Worm (Caenorhabditis elegans) whole organism, late embryonic: ENCODE data around the gene F44E7.3.

Source experiments
- ama-1 ChIP-seq: fragments of 150-350 bp; optimal IDR thresholded peaks from 2 replicates; lab custom pipeline; 2014
- ceh-2 ChIP-seq: sonication (generic microtip); optimal IDR thresholded peaks from 2 replicates; lab custom pipeline; 2016; ENCODE audit warnings: missing genotype, missing genetic modification characterization, missing compliant biosample characterization
- hlh-30 ChIP-seq: sonication (generic microtip); optimal IDR thresholded peaks from 2 replicates; lab custom pipeline; 2017; ENCODE audit warnings: antibody characterized with exemption, missing genetic modification characterization, missing compliant biosample characterization; ENCODE audit not compliant: insufficient read depth
- nfya-1 ChIP-seq: sonication (generic microtip); optimal IDR thresholded peaks from 2 replicates; lab custom pipeline; 2017; ENCODE audit warnings: missing genetic modification characterization, mild to moderate bottlenecking, missing compliant biosample characterization, antibody characterized with exemption, moderate library complexity
- nhr-11 ChIP-seq: fragments of 150-350 bp; optimal IDR thresholded peaks from 2 replicates; lab custom pipeline; 2014; ENCODE audit warnings: missing biosample characterization, missing genetic modification characterization
- pha-2 ChIP-seq: sonication (generic microtip); optimal IDR thresholded peaks from 2 replicates; lab custom pipeline; 2017; ENCODE audit warnings: mild to moderate bottlenecking, missing genetic modification characterization, missing compliant biosample characterization
- pha-4 ChIP-seq: fragments of 150-350 bp; optimal IDR thresholded peaks from 2 replicates; lab custom pipeline; 2018; ENCODE audit warnings: missing biosample characterization, missing genetic modification reagents, missing genetic modification characterization
- pqm-1 ChIP-seq: sonication (generic microtip); optimal IDR thresholded peaks from 2 replicates; lab custom pipeline; 2016; ENCODE audit warnings: missing genetic modification characterization, missing compliant biosample characterization
- syd-9 ChIP-seq: sonication (generic microtip); optimal IDR thresholded peaks from 2 replicates; lab custom pipeline; 2016; ENCODE audit warnings: mild to moderate bottlenecking, missing genetic modification characterization, moderate library complexity, missing compliant biosample characterization
- unc-3 ChIP-seq, 2 experiments: fragments of 200-800 bp in 1 of 2; sonication (Bioruptor generic) in 1 of 2; sonication (generic microtip) in 1 of 2; conservative IDR thresholded peaks in 1 of 2; optimal IDR thresholded peaks in 1 of 2; 2 replicates each; pipeline versions ENCODE4 v1.3.6 to Lab custom; 2016 to 2022; ENCODE audit warnings: missing compliant biosample characterization in 2 of 2, missing genetic modification characterization in 2 of 2, missing genetic modification reagents in 1 of 2

DNA sequence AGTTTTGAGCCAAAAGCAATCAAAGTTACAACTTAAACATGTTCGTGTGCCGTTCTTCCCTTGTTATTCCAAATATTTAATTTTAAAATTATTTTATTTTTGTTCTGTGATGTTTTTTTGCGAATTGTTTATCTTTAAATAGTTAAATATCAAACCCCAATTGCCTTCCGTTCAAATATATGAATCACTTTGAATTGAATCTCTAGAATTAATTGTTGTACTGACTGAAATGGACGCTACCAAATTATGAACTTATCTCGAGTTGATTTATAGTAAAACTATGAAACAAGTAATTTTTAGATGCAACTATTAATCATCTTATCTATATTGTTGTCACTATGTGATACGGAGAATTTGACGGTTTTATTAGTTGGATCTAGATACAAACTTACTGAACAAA, 20.3 kb downstream of the F44E7.3 start, which contains the start of gene ZC250.2:
- no peak for TF ChIP-seq pha-4 (tag; lab: Kevin White, UChicago)
- no peak for TF ChIP-seq hlh-30
- TF ChIP-seq nhr-11 (tag; lab: Kevin White, UChicago): no peak
- TF ChIP-seq pha-2: no peak
- TF ChIP-seq ama-1: no peak
- TF ChIP-seq unc-3 (GFP tag; conservative IDR thresholded peaks at IDR 0.05; lab: Robert Waterston, UW): no peak
- no peak for TF ChIP-seq unc-3 (tag; optimal IDR thresholded peaks at IDR 0.05; lab: Kevin White, UChicago)
- TF ChIP-seq nfya-1 (tag; lab: Kevin White, UChicago): no peak
- no peak for TF ChIP-seq ceh-2 (tag; lab: Kevin White, UChicago)
- TF ChIP-seq pqm-1 (tag; lab: Kevin White, UChicago): no peak
- no peak for TF ChIP-seq syd-9
